Worm (Caenorhabditis elegans) whole organism, midembryonic: ENCODE data around the gene Y75B7AL.2.

Source experiments
- T22C8.4 ChIP-seq: fragments of 200-800 bp; sonication (Bioruptor generic); IDR thresholded peaks from 2 replicates; pipeline ENCODE4 v1.3.6; 2022; ENCODE audit warnings: missing genetic modification characterization, missing compliant biosample characterization
- cog-1 ChIP-seq: sonication (generic microtip); optimal IDR thresholded peaks from 2 replicates; lab custom pipeline; 2016; ENCODE audit warnings: missing genetic modification characterization, missing compliant biosample characterization
- flt-1 ChIP-seq: fragments of 200-800 bp; sonication (Bioruptor generic); IDR thresholded peaks from 2 replicates; pipeline ENCODE4 v1.3.6; 2022; ENCODE audit warnings: missing genetic modification characterization, missing compliant biosample characterization
- klf-2 ChIP-seq: fragments of 200-800 bp; sonication (Bioruptor generic); conservative IDR thresholded peaks from 2 replicates; pipeline ENCODE4 v1.3.6; 2022; ENCODE audit warnings: missing genetic modification reagents, missing genetic modification characterization, missing compliant biosample characterization
- tab-1 ChIP-seq: fragments of 200-800 bp; sonication (Bioruptor generic); IDR thresholded peaks from 2 replicates; pipeline ENCODE4 v1.3.6; 2022; ENCODE audit warnings: missing genetic modification characterization, missing compliant biosample characterization
- ztf-23 ChIP-seq: fragments of 200-800 bp; sonication (Bioruptor generic); IDR thresholded peaks from 2 replicates; pipeline ENCODE4 v1.3.6; 2022; ENCODE audit warnings: missing genetic modification reagents, missing genetic modification characterization, missing compliant biosample characterization

DNA sequence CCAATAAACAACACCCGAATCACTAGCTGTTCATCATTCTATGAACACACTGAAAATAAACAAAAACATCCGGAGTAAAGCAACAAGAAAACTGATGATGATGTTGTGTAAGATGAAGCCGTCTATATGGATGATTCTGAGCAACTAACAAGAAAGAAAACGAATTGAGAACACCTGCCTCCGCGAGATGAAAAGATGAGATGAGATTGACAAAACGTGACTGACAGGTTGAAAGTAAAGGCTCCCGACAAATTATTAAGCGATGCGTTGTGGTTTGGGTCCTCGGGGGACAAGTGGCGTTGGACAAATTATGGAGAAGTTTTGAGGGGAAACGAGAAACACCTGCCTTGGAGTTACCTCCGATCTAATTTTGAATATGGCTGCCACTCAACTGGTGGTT, 31.9 kb downstream of the Y75B7AL.2 start:
- TF ChIP-seq tab-1: no peak
- TF ChIP-seq flt-1: no peak
- TF ChIP-seq ztf-23: no peak
- no peak for TF ChIP-seq cog-1
- no peak for TF ChIP-seq klf-2 (GFP tag; lab: Robert Waterston, UW)
- no peak for TF ChIP-seq T22C8.4
